Fruit fly (Drosophila melanogaster) whole organism, embryonic: ENCODE data around the gene CG16790.
A peak's percentile ranks its signal among the peaks of the same experiment; 100 is the strongest.

ENCODE experiments used
- Atf-2 ChIP-seq: fragments of 200-800 bp; sonication (Bioruptor generic); optimal IDR thresholded peaks from 2 replicates; lab custom pipeline; 2016; ENCODE audit warnings: missing biosample characterization, missing genetic modification characterization
- Bteb2 ChIP-seq: fragments of 200-800 bp; sonication (Bioruptor generic); optimal IDR thresholded peaks from 2 replicates; lab custom pipeline; 2016; ENCODE audit warnings: missing biosample characterization, missing genetic modification characterization
- CG12236 ChIP-seq: fragments of 200-800 bp; sonication (Bioruptor generic); optimal IDR thresholded peaks from 2 replicates; lab custom pipeline; 2016; ENCODE audit warnings: missing biosample characterization, missing genetic modification characterization
- CG13123 ChIP-seq: fragments of 200-800 bp; sonication (Bioruptor generic); optimal IDR thresholded peaks from 2 replicates; lab custom pipeline; 2016; ENCODE audit warnings: missing biosample characterization, missing genetic modification characterization
- CG2202 ChIP-seq: fragments of 200-800 bp; sonication (Bioruptor generic); optimal IDR thresholded peaks from 2 replicates; lab custom pipeline; 2018; ENCODE audit warnings: missing biosample characterization, mild to moderate bottlenecking, missing genetic modification characterization
- CG3407 ChIP-seq: fragments of 200-800 bp; sonication (Bioruptor generic); optimal IDR thresholded peaks from 2 replicates; lab custom pipeline; 2018; ENCODE audit warnings: missing biosample characterization, mild to moderate bottlenecking, missing genetic modification characterization
- CG34422 ChIP-seq: fragments of 200-800 bp; sonication (Bioruptor generic); IDR thresholded peaks from 3 replicates; pipeline ENCODE4 v1.3.6; 2022; ENCODE audit warnings: missing biosample characterization, missing genetic modification characterization
- CG4282 ChIP-seq: fragments of 200-800 bp; sonication (Bioruptor generic); optimal IDR thresholded peaks from 2 replicates; lab custom pipeline; 2016; ENCODE audit warnings: missing biosample characterization, missing genetic modification characterization
- CG4424 ChIP-seq: fragments of 200-800 bp; sonication (Bioruptor generic); optimal IDR thresholded peaks from 3 replicates; lab custom pipeline; 2016; ENCODE audit warnings: missing biosample characterization, missing genetic modification characterization
- CG5953 ChIP-seq: fragments of 200-800 bp; sonication (Bioruptor generic); IDR thresholded peaks from 2 replicates; pipeline ENCODE4 v1.3.6; 2022; ENCODE audit warnings: missing biosample characterization, missing genetic modification characterization
- CG7556 ChIP-seq: fragments of 200-800 bp; sonication (Bioruptor generic); optimal IDR thresholded peaks from 2 replicates; lab custom pipeline; 2017; ENCODE audit warnings: missing biosample characterization, mild to moderate bottlenecking, missing genetic modification characterization
- CG7786 ChIP-seq: fragments of 200-800 bp; sonication (Bioruptor generic); optimal IDR thresholded peaks from 2 replicates; lab custom pipeline; 2016; ENCODE audit warnings: missing biosample characterization, missing genetic modification characterization
- CG7963 ChIP-seq: fragments of 200-800 bp; sonication (Bioruptor generic); IDR thresholded peaks from 3 replicates; pipeline ENCODE4 v1.3.6; 2022; ENCODE audit warnings: missing biosample characterization, missing genetic modification characterization; ENCODE audit not compliant: partially characterized antibody
- CG8089 ChIP-seq: fragments of 200-800 bp; sonication (Bioruptor generic); optimal IDR thresholded peaks from 3 replicates; lab custom pipeline; 2016; ENCODE audit warnings: missing biosample characterization, missing genetic modification characterization
- CG8281 ChIP-seq: fragments of 200-800 bp; sonication (Bioruptor generic); optimal IDR thresholded peaks from 2 replicates; lab custom pipeline; 2018; ENCODE audit warnings: missing biosample characterization, mild to moderate bottlenecking, missing genetic modification characterization, moderate library complexity
- CG8388 ChIP-seq: fragments of 200-800 bp; sonication (Bioruptor generic); optimal IDR thresholded peaks from 2 replicates; lab custom pipeline; 2019; ENCODE audit warnings: missing biosample characterization, mild to moderate bottlenecking, missing genetic modification characterization, moderate library complexity
- CG8944 ChIP-seq: fragments of 200-800 bp; sonication (Bioruptor generic); optimal IDR thresholded peaks from 3 replicates; lab custom pipeline; 2016; ENCODE audit warnings: missing biosample characterization, missing genetic modification characterization
- CG9437 ChIP-seq: fragments of 200-800 bp; sonication (Bioruptor generic); optimal IDR thresholded peaks from 2 replicates; lab custom pipeline; 2018; ENCODE audit warnings: missing biosample characterization, mild to moderate bottlenecking, missing genetic modification characterization
- CG9609 ChIP-seq: fragments of 200-800 bp; sonication (Bioruptor generic); optimal IDR thresholded peaks from 3 replicates; lab custom pipeline; 2016; ENCODE audit warnings: missing biosample characterization, missing genetic modification characterization
- CG9797 ChIP-seq: fragments of 200-800 bp; sonication (Bioruptor generic); optimal IDR thresholded peaks from 3 replicates; lab custom pipeline; 2018; ENCODE audit warnings: missing biosample characterization, mild to moderate bottlenecking, missing genetic modification characterization
- CG9817 ChIP-seq: fragments of 200-800 bp; sonication (Bioruptor generic); optimal IDR thresholded peaks from 2 replicates; lab custom pipeline; 2018; ENCODE audit warnings: missing biosample characterization, mild to moderate bottlenecking, missing genetic modification characterization, moderate library complexity
- Dek ChIP-seq: fragments of 200-800 bp; sonication (Bioruptor generic); optimal IDR thresholded peaks from 3 replicates; lab custom pipeline; 2019; ENCODE audit warnings: missing biosample characterization, mild to moderate bottlenecking, missing genetic modification characterization, moderate library complexity
- Doc2 ChIP-seq: fragments of 200-800 bp; sonication (Bioruptor generic); IDR thresholded peaks from 2 replicates; pipeline ENCODE4 v1.3.6; 2022; ENCODE audit warnings: missing biosample characterization, missing genetic modification characterization
- Doc3 ChIP-seq: fragments of 200-800 bp; sonication (Bioruptor generic); IDR thresholded peaks from 3 replicates; pipeline ENCODE4 v1.3.6; 2022; ENCODE audit warnings: missing biosample characterization, missing genetic modification characterization; ENCODE audit not compliant: partially characterized antibody
- Drgx ChIP-seq: fragments of 200-800 bp; sonication (Bioruptor generic); IDR thresholded peaks from 2 replicates; pipeline ENCODE4 v1.3.6; 2022; ENCODE audit warnings: missing biosample characterization, missing genetic modification characterization
- Fer1 ChIP-seq: fragments of 200-800 bp; sonication (Bioruptor generic); optimal IDR thresholded peaks from 2 replicates; lab custom pipeline; 2017; ENCODE audit warnings: missing biosample characterization, mild to moderate bottlenecking, missing genetic modification characterization
- Fer3 ChIP-seq: fragments of 200-800 bp; sonication (Bioruptor generic); optimal IDR thresholded peaks from 2 replicates; lab custom pipeline; 2018; ENCODE audit warnings: missing biosample characterization, mild to moderate bottlenecking, missing genetic modification characterization, moderate library complexity
- HLH4C ChIP-seq: fragments of 200-800 bp; sonication (Bioruptor generic); IDR thresholded peaks from 3 replicates; pipeline ENCODE4 v1.3.6; 2022; ENCODE audit warnings: missing biosample characterization, missing genetic modification characterization; ENCODE audit not compliant: partially characterized antibody
- HLH54F ChIP-seq: fragments of 200-800 bp; sonication (Bioruptor generic); optimal IDR thresholded peaks from 3 replicates; lab custom pipeline; 2016; ENCODE audit warnings: missing biosample characterization, missing genetic modification characterization
- Xbp1 ChIP-seq: fragments of 200-800 bp; sonication (Bioruptor generic); optimal IDR thresholded peaks from 3 replicates; lab custom pipeline; 2016; ENCODE audit warnings: missing biosample characterization, mild to moderate bottlenecking, missing genetic modification characterization
- ac ChIP-seq: fragments of 200-800 bp; sonication (Bioruptor generic); optimal IDR thresholded peaks from 3 replicates; lab custom pipeline; 2017; ENCODE audit warnings: missing biosample characterization, mild to moderate bottlenecking, missing genetic modification characterization
- ci ChIP-seq: fragments of 200-800 bp; sonication (Bioruptor generic); IDR thresholded peaks from 3 replicates; pipeline ENCODE4 v1.3.6; 2022; ENCODE audit warnings: missing biosample characterization, missing genetic modification characterization
- dysf ChIP-seq: fragments of 200-800 bp; sonication (Bioruptor generic); IDR thresholded peaks from 3 replicates; pipeline ENCODE4 v1.3.6; 2022; ENCODE audit warnings: missing biosample characterization, missing genetic modification characterization
- ems ChIP-seq: fragments of 200-800 bp; sonication (Bioruptor generic); optimal IDR thresholded peaks from 3 replicates; lab custom pipeline; 2016; ENCODE audit warnings: missing biosample characterization, missing genetic modification characterization
- gfzf ChIP-seq: fragments of 200-800 bp; sonication (Bioruptor generic); optimal IDR thresholded peaks from 2 replicates; lab custom pipeline; 2016; ENCODE audit warnings: missing biosample characterization, mild to moderate bottlenecking, missing genetic modification characterization, moderate library complexity
- hth ChIP-seq: fragments of >200 bp; optimal IDR thresholded peaks from 2 replicates; lab custom pipeline; 2017; ENCODE audit warnings: inconsistent platforms
- kni ChIP-seq: fragments of 200-800 bp; sonication (Bioruptor generic); optimal IDR thresholded peaks from 3 replicates; lab custom pipeline; 2017; ENCODE audit warnings: mild to moderate bottlenecking, missing biosample characterization, missing genetic modification reagents, missing genetic modification characterization
- lbe ChIP-seq: fragments of 200-800 bp; sonication (Bioruptor generic); optimal IDR thresholded peaks from 2 replicates; lab custom pipeline; 2016; ENCODE audit warnings: missing biosample characterization, mild to moderate bottlenecking, missing genetic modification characterization
- nmo ChIP-seq: fragments of 200-800 bp; sonication (Bioruptor generic); optimal IDR thresholded peaks from 2 replicates; lab custom pipeline; 2018; ENCODE audit warnings: missing biosample characterization, mild to moderate bottlenecking, missing genetic modification characterization, moderate library complexity
- oc ChIP-seq: fragments of 200-800 bp; sonication (Bioruptor generic); optimal IDR thresholded peaks from 2 replicates; lab custom pipeline; 2018; ENCODE audit warnings: missing biosample characterization, mild to moderate bottlenecking, missing genetic modification characterization, moderate library complexity
- row ChIP-seq: fragments of 200-800 bp; sonication (Bioruptor generic); IDR thresholded peaks from 3 replicates; pipeline ENCODE4 v1.3.6; 2022; ENCODE audit warnings: missing biosample characterization, missing genetic modification characterization
- sens-2 ChIP-seq: fragments of 200-800 bp; sonication (Bioruptor generic); IDR thresholded peaks from 2 replicates; pipeline ENCODE4 v1.3.6; 2022; ENCODE audit warnings: missing biosample characterization, missing genetic modification characterization
- seq ChIP-seq: fragments of 200-800 bp; sonication (Bioruptor generic); IDR thresholded peaks from 2 replicates; pipeline ENCODE4 v1.3.6; 2022; ENCODE audit warnings: missing biosample characterization, missing genetic modification characterization
- sim ChIP-seq: fragments of 200-800 bp; sonication (Bioruptor generic); IDR thresholded peaks from 2 replicates; pipeline ENCODE4 v1.3.6; 2022; ENCODE audit warnings: missing biosample characterization, missing genetic modification characterization
- slbo ChIP-seq: fragments of 200-800 bp; sonication (Bioruptor generic); IDR thresholded peaks from 2 replicates; pipeline ENCODE4 v1.3.6; 2022; ENCODE audit warnings: missing biosample characterization, missing genetic modification characterization
- tup ChIP-seq: fragments of 200-800 bp; sonication (Bioruptor generic); optimal IDR thresholded peaks from 2 replicates; lab custom pipeline; 2016; ENCODE audit warnings: missing biosample characterization, mild to moderate bottlenecking, missing genetic modification characterization, moderate library complexity
- wek ChIP-seq: fragments of 200-800 bp; sonication (Bioruptor generic); optimal IDR thresholded peaks from 3 replicates; lab custom pipeline; 2018; ENCODE audit warnings: missing biosample characterization, mild to moderate bottlenecking, missing genetic modification characterization, moderate library complexity
- zen2 ChIP-seq: fragments of 200-800 bp; sonication (Bioruptor generic); IDR thresholded peaks from 3 replicates; pipeline ENCODE4 v1.3.6; 2022; ENCODE audit warnings: missing biosample characterization, missing genetic modification characterization; ENCODE audit not compliant: partially characterized antibody
- zfh2 ChIP-seq: fragments of 200-800 bp; sonication (Bioruptor generic); optimal IDR thresholded peaks from 2 replicates; lab custom pipeline; 2016; ENCODE audit warnings: missing biosample characterization, missing genetic modification characterization

CG16790 gene

dm6 chr3R:9527907-9528842 lies 41.8 kb downstream of the CG16790 start (continued):
- peak; percentile 16 for TF ChIP-seq CG2202 (tag; lab: Kevin White, UChicago)
- peak; percentile 61 for TF ChIP-seq CG9437 (GFP tag; lab: Kevin White, UChicago)
- TF ChIP-seq CG8944 (GFP tag; lab: Kevin White, UChicago), result peak; percentile 70
- peak; percentile 61 for TF ChIP-seq tup (GFP tag; lab: Kevin White, UChicago)
- TF ChIP-seq sim (GFP tag; lab: Robert Waterston, UW), result no peak
- TF ChIP-seq dysf (GFP tag; lab: Robert Waterston, UW), result peak; percentile 95
- no peak for TF ChIP-seq gfzf (GFP tag; lab: Kevin White, UChicago)
- peak; percentile 93 for TF ChIP-seq CG34422 (GFP tag; lab: Robert Waterston, UW)
- peak; percentile 72 for TF ChIP-seq seq (GFP tag; lab: Robert Waterston, UW)
- peak; percentile 78 for TF ChIP-seq Bteb2 (GFP tag; lab: Kevin White, UChicago)
- TF ChIP-seq CG9797 (GFP tag; lab: Kevin White, UChicago), result no peak
- TF ChIP-seq CG8089 (GFP tag; lab: Kevin White, UChicago), result peak; percentile 30
- TF ChIP-seq Fer3 (tag; lab: Kevin White, UChicago), result peak; percentile 95
- peak; percentile 88 for TF ChIP-seq ci (GFP tag; lab: Robert Waterston, UW)
- TF ChIP-seq zen2 (GFP tag; lab: Robert Waterston, UW), result no peak
- peak; percentile 87 for TF ChIP-seq CG7786 (GFP tag; lab: Kevin White, UChicago)
- TF ChIP-seq CG9609 (GFP tag; lab: Kevin White, UChicago), result peak; percentile 73
- peak; percentile 84 for TF ChIP-seq row (GFP tag; lab: Robert Waterston, UW)
- TF ChIP-seq Dek (tag; lab: Kevin White, UChicago), result peak; percentile 83
- no peak for TF ChIP-seq Doc3
- TF ChIP-seq Doc2, result peak; percentile 83
- peak; percentile 65 for TF ChIP-seq wek (GFP tag; lab: Kevin White, UChicago)
- TF ChIP-seq Xbp1, result peak; percentile 78
- TF ChIP-seq slbo (GFP tag; lab: Robert Waterston, UW), result peak; percentile 93
- peak; percentile 93 for TF ChIP-seq ems (GFP tag; lab: Kevin White, UChicago)
- peak; percentile 62 for TF ChIP-seq CG8281
- TF ChIP-seq CG5953 (GFP tag; lab: Robert Waterston, UW), result peak; percentile 77
- TF ChIP-seq CG3407 (GFP tag; lab: Kevin White, UChicago), result no peak
- TF ChIP-seq sens-2 (GFP tag; lab: Robert Waterston, UW), result peak; percentile 72
- no peak for TF ChIP-seq oc
- TF ChIP-seq nmo (GFP tag; lab: Kevin White, UChicago), result peak; percentile 77
- TF ChIP-seq HLH54F (GFP tag; lab: Kevin White, UChicago), result peak; percentile 81
- TF ChIP-seq hth (lab: Kevin White, UChicago), result no peak
- TF ChIP-seq CG12236, result peak; percentile 7
- no peak for TF ChIP-seq HLH4C (GFP tag; lab: Robert Waterston, UW)
- TF ChIP-seq CG9817 (tag; lab: Kevin White, UChicago), result peak; percentile 90
- peak; percentile 48 for TF ChIP-seq CG13123 (GFP tag; lab: Kevin White, UChicago)
- TF ChIP-seq CG4282 (GFP tag; lab: Kevin White, UChicago), result peak; percentile 88
- peak; percentile 95 for TF ChIP-seq Fer1 (GFP tag; lab: Kevin White, UChicago)
- no peak for TF ChIP-seq CG8388 (GFP tag; lab: Kevin White, UChicago)
- peak; percentile 94 for TF ChIP-seq zfh2 (GFP tag; lab: Kevin White, UChicago)
- peak; percentile 84 for TF ChIP-seq CG4424
- peak; percentile 95 for TF ChIP-seq lbe
- TF ChIP-seq Atf-2 (GFP tag; lab: Kevin White, UChicago), result peak; percentile 77
- TF ChIP-seq ac (GFP tag; lab: Kevin White, UChicago), result no peak
- TF ChIP-seq kni (GFP tag; lab: Kevin White, UChicago), result no peak
- no peak for TF ChIP-seq CG7963 (GFP tag; lab: Robert Waterston, UW)
- TF ChIP-seq CG7556 (GFP tag; lab: Kevin White, UChicago), result peak; percentile 80
- peak; percentile 96 for TF ChIP-seq Drgx (GFP tag; lab: Robert Waterston, UW)
